Fruit fly (Drosophila melanogaster) whole organism, embryonic: ENCODE data around the gene barr.
A peak's percentile ranks its signal among the peaks of the same experiment; 100 is the strongest.

ENCODE experiments used
- Antp ChIP-seq: fragments of 200-800 bp; sonication (Bioruptor generic); optimal IDR thresholded peaks from 3 replicates; lab custom pipeline; 2016; ENCODE audit warnings: missing biosample characterization, missing genetic modification characterization
- Blimp-1 ChIP-seq: fragments of 200-800 bp; sonication (Bioruptor generic); optimal IDR thresholded peaks from 3 replicates; lab custom pipeline; 2018; ENCODE audit warnings: missing biosample characterization, missing genetic modification characterization, mild to moderate bottlenecking, moderate library complexity, missing genetic modification reagents
- CG10565 ChIP-seq: fragments of 200-800 bp; sonication (Bioruptor generic); optimal IDR thresholded peaks from 3 replicates; lab custom pipeline; 2016; ENCODE audit warnings: missing biosample characterization, mild to moderate bottlenecking, missing genetic modification characterization
- CG11398 ChIP-seq: fragments of 200-800 bp; sonication (Bioruptor generic); optimal IDR thresholded peaks from 2 replicates; lab custom pipeline; 2016; ENCODE audit warnings: missing biosample characterization, missing genetic modification characterization
- CG11723 ChIP-seq: fragments of 200-800 bp; sonication (Bioruptor generic); optimal IDR thresholded peaks from 2 replicates; lab custom pipeline; 2017; ENCODE audit warnings: missing biosample characterization, mild to moderate bottlenecking, missing genetic modification characterization
- CG13424 ChIP-seq: fragments of 200-800 bp; sonication (Bioruptor generic); optimal IDR thresholded peaks from 2 replicates; lab custom pipeline; 2019; ENCODE audit warnings: missing biosample characterization, mild to moderate bottlenecking, missing genetic modification characterization, moderate library complexity
- CG13775 ChIP-seq: fragments of 200-800 bp; sonication (Bioruptor generic); optimal IDR thresholded peaks from 3 replicates; lab custom pipeline; 2017; ENCODE audit warnings: missing biosample characterization, mild to moderate bottlenecking, missing genetic modification characterization
- CG15011 ChIP-seq: fragments of 200-800 bp; sonication (Bioruptor generic); optimal IDR thresholded peaks from 3 replicates; lab custom pipeline; 2018; ENCODE audit warnings: missing biosample characterization, mild to moderate bottlenecking, missing genetic modification characterization
- CG2120 ChIP-seq: fragments of 200-800 bp; sonication (Bioruptor generic); optimal IDR thresholded peaks from 3 replicates; lab custom pipeline; 2016; ENCODE audit warnings: missing biosample characterization, missing genetic modification characterization
- CG2678 ChIP-seq: fragments of 200-800 bp; sonication (Bioruptor generic); optimal IDR thresholded peaks from 3 replicates; lab custom pipeline; 2019; ENCODE audit warnings: missing biosample characterization, mild to moderate bottlenecking, missing genetic modification characterization, moderate library complexity
- CG2889 ChIP-seq: fragments of 200-800 bp; sonication (Bioruptor generic); IDR thresholded peaks from 3 replicates; pipeline ENCODE4 v1.3.6; 2022; ENCODE audit warnings: missing biosample characterization, missing genetic modification characterization
- CG30403 ChIP-seq: fragments of 200-800 bp; sonication (Bioruptor generic); optimal IDR thresholded peaks from 3 replicates; lab custom pipeline; 2016; ENCODE audit warnings: missing biosample characterization, missing genetic modification characterization
- CG3163 ChIP-seq: fragments of 200-800 bp; sonication (Bioruptor generic); optimal IDR thresholded peaks from 3 replicates; lab custom pipeline; 2016; ENCODE audit warnings: missing biosample characterization, missing genetic modification characterization
- CG32532 ChIP-seq: fragments of 200-800 bp; sonication (Bioruptor generic); IDR thresholded peaks from 2 replicates; pipeline ENCODE4 v1.3.6; 2022; ENCODE audit warnings: missing biosample characterization, missing genetic modification characterization
- CG3407 ChIP-seq: fragments of 200-800 bp; sonication (Bioruptor generic); optimal IDR thresholded peaks from 2 replicates; lab custom pipeline; 2018; ENCODE audit warnings: missing biosample characterization, mild to moderate bottlenecking, missing genetic modification characterization
- CG3847 ChIP-seq: fragments of 200-800 bp; sonication (Bioruptor generic); IDR thresholded peaks from 2 replicates; pipeline ENCODE4 v1.3.6; 2022; ENCODE audit warnings: missing biosample characterization, missing genetic modification characterization
- CG4820 ChIP-seq: fragments of 200-800 bp; sonication (Bioruptor generic); optimal IDR thresholded peaks from 3 replicates; lab custom pipeline; 2016; ENCODE audit warnings: missing biosample characterization, missing genetic modification characterization
- CG6175 ChIP-seq: fragments of 200-800 bp; sonication (Bioruptor generic); IDR thresholded peaks from 3 replicates; pipeline ENCODE4 v1.3.6; 2022; ENCODE audit warnings: missing biosample characterization, missing genetic modification characterization
- CG6791 ChIP-seq: fragments of 200-800 bp; sonication (Bioruptor generic); IDR thresholded peaks from 3 replicates; pipeline ENCODE4 v1.3.6; 2022; ENCODE audit warnings: missing biosample characterization, missing genetic modification characterization; ENCODE audit not compliant: partially characterized antibody
- CG7839 ChIP-seq: fragments of 200-800 bp; sonication (Bioruptor generic); optimal IDR thresholded peaks from 3 replicates; lab custom pipeline; 2018; ENCODE audit warnings: missing biosample characterization, mild to moderate bottlenecking, missing genetic modification characterization, moderate library complexity
- CG8089 ChIP-seq: fragments of 200-800 bp; sonication (Bioruptor generic); optimal IDR thresholded peaks from 3 replicates; lab custom pipeline; 2016; ENCODE audit warnings: missing biosample characterization, missing genetic modification characterization
- CG8944 ChIP-seq: fragments of 200-800 bp; sonication (Bioruptor generic); optimal IDR thresholded peaks from 3 replicates; lab custom pipeline; 2016; ENCODE audit warnings: missing biosample characterization, missing genetic modification characterization
- CkIIα-i1 ChIP-seq: fragments of 200-800 bp; sonication (Bioruptor generic); IDR thresholded peaks from 2 replicates; pipeline ENCODE4 v1.3.6; 2022; ENCODE audit warnings: missing biosample characterization, missing genetic modification characterization
- D ChIP-seq, 2 experiments: fragments of 200-800 bp in 1 of 2; fragments of >200 bp in 1 of 2; sonication (Bioruptor generic) in 1 of 2; optimal IDR thresholded peaks; 2 replicates in 1 of 2; 3 replicates in 1 of 2; lab custom pipeline; 2017; ENCODE audit warnings: mild to moderate bottlenecking in 1 of 2, missing biosample characterization in 1 of 2, missing genetic modification characterization in 1 of 2, missing genetic modification reagents in 1 of 2
- Dad ChIP-seq: fragments of 200-800 bp; sonication (Bioruptor generic); optimal IDR thresholded peaks from 3 replicates; lab custom pipeline; 2016; ENCODE audit warnings: missing biosample characterization, missing genetic modification characterization
- Elba2 ChIP-seq: fragments of 200-800 bp; sonication (Bioruptor generic); optimal IDR thresholded peaks from 3 replicates; lab custom pipeline; 2016; ENCODE audit warnings: missing biosample characterization, missing genetic modification characterization
- HLH3B ChIP-seq: fragments of 200-800 bp; sonication (Bioruptor generic); IDR thresholded peaks from 2 replicates; pipeline ENCODE4 v1.3.6; 2022; ENCODE audit warnings: missing biosample characterization, missing genetic modification characterization
- Hmr ChIP-seq: fragments of 200-800 bp; sonication (Bioruptor generic); optimal IDR thresholded peaks from 3 replicates; lab custom pipeline; 2017; ENCODE audit warnings: mild to moderate bottlenecking, missing biosample characterization, missing genetic modification reagents, missing genetic modification characterization
- Med ChIP-seq: fragments of 200-800 bp; sonication (Bioruptor generic); peaks from one replicate; lab custom pipeline; 2016; ENCODE audit warnings: missing biosample characterization, missing genetic modification characterization, mild to moderate bottlenecking, inconsistent platforms, moderate library complexity
- Myb ChIP-seq: fragments of 200-800 bp; sonication (Bioruptor generic); optimal IDR thresholded peaks from 2 replicates; lab custom pipeline; 2016; ENCODE audit warnings: missing biosample characterization, missing genetic modification characterization
- Ssrp ChIP-seq: fragments of 200-800 bp; sonication (Bioruptor generic); optimal IDR thresholded peaks from 2 replicates; lab custom pipeline; 2018; ENCODE audit warnings: missing biosample characterization, mild to moderate bottlenecking, missing genetic modification characterization, moderate library complexity
- aop ChIP-seq: fragments of 200-800 bp; sonication (Bioruptor generic); IDR thresholded peaks from 2 replicates; pipeline ENCODE4 v1.3.6; 2022; ENCODE audit warnings: missing biosample characterization, missing genetic modification characterization
- ase ChIP-seq: fragments of 200-800 bp; sonication (Bioruptor generic); IDR thresholded peaks from 3 replicates; pipeline ENCODE4 v1.3.6; 2022; ENCODE audit warnings: missing biosample characterization, missing genetic modification characterization
- caup ChIP-seq: fragments of 200-800 bp; sonication (Bioruptor generic); optimal IDR thresholded peaks from 3 replicates; lab custom pipeline; 2017; ENCODE audit warnings: missing biosample characterization, mild to moderate bottlenecking, missing genetic modification characterization, moderate library complexity; ENCODE audit not compliant: severe bottlenecking
- chn ChIP-seq: fragments of 200-800 bp; sonication (Bioruptor generic); optimal IDR thresholded peaks from 2 replicates; lab custom pipeline; 2016; ENCODE audit warnings: missing biosample characterization, missing genetic modification characterization
- dimm ChIP-seq: fragments of 200-800 bp; sonication (Bioruptor generic); IDR thresholded peaks from 2 replicates; pipeline ENCODE4 v1.3.6; 2022; ENCODE audit warnings: missing biosample characterization, missing genetic modification characterization
- fd96Cb ChIP-seq: fragments of 200-800 bp; sonication (Bioruptor generic); optimal IDR thresholded peaks from 2 replicates; lab custom pipeline; 2018; ENCODE audit warnings: missing biosample characterization, mild to moderate bottlenecking, missing genetic modification characterization, moderate library complexity
- fru ChIP-seq: fragments of >200 bp; optimal IDR thresholded peaks from 2 replicates; lab custom pipeline; 2017
- fu2 ChIP-seq: fragments of 200-800 bp; sonication (Bioruptor generic); optimal IDR thresholded peaks from 2 replicates; lab custom pipeline; 2016; ENCODE audit warnings: missing biosample characterization, missing genetic modification characterization
- grn ChIP-seq: fragments of 200-800 bp; sonication (Bioruptor generic); optimal IDR thresholded peaks from 3 replicates; lab custom pipeline; 2017; ENCODE audit warnings: missing biosample characterization, missing genetic modification characterization
- h ChIP-seq: fragments of >200 bp; optimal IDR thresholded peaks from 2 replicates; lab custom pipeline; 2017
- klu ChIP-seq: fragments of 200-800 bp; sonication (Bioruptor generic); IDR thresholded peaks from 2 replicates; pipeline ENCODE4 v1.3.6; 2022; ENCODE audit warnings: missing biosample characterization, missing genetic modification characterization
- pb ChIP-seq: fragments of 200-800 bp; sonication (Bioruptor generic); optimal IDR thresholded peaks from 3 replicates; lab custom pipeline; 2016; ENCODE audit warnings: missing biosample characterization, missing genetic modification characterization
- pfk ChIP-seq: fragments of 200-800 bp; sonication (Bioruptor generic); optimal IDR thresholded peaks from 2 replicates; lab custom pipeline; 2018; ENCODE audit warnings: missing biosample characterization, mild to moderate bottlenecking, missing genetic modification characterization, moderate library complexity
- prd ChIP-seq, 3 experiments: fragments of >200 bp in 2 of 3; fragments of 200-800 bp in 1 of 3; sonication (Bioruptor generic) in 1 of 3; optimal IDR thresholded peaks in 2 of 3; IDR thresholded peaks in 1 of 3; 2 replicates in 2 of 3; 3 replicates in 1 of 3; pipeline versions ENCODE4 v1.3.6 to Lab custom; 2017 to 2022; ENCODE audit warnings: missing biosample characterization in 1 of 3, missing genetic modification characterization in 1 of 3
- pzg ChIP-seq: fragments of 200-800 bp; sonication (Bioruptor generic); optimal IDR thresholded peaks from 3 replicates; lab custom pipeline; 2018; ENCODE audit warnings: missing biosample characterization, mild to moderate bottlenecking, missing genetic modification characterization, moderate library complexity
- ranshi ChIP-seq: fragments of 200-800 bp; sonication (Bioruptor generic); IDR thresholded peaks from 2 replicates; pipeline ENCODE4 v1.3.6; 2022; ENCODE audit warnings: missing biosample characterization, missing genetic modification characterization
- sd ChIP-seq: fragments of 200-800 bp; sonication (Bioruptor generic); optimal IDR thresholded peaks from 3 replicates; lab custom pipeline; 2018; ENCODE audit warnings: missing biosample characterization, mild to moderate bottlenecking, missing genetic modification characterization, moderate library complexity
- sisA ChIP-seq: fragments of 200-800 bp; sonication (Bioruptor generic); IDR thresholded peaks from 2 replicates; pipeline ENCODE4 v1.3.6; 2022; ENCODE audit warnings: missing biosample characterization, missing genetic modification characterization
- ssp ChIP-seq: fragments of 200-800 bp; sonication (Bioruptor generic); IDR thresholded peaks from 2 replicates; pipeline ENCODE4 v1.3.6; 2022; ENCODE audit warnings: missing biosample characterization, missing genetic modification characterization
- stc ChIP-seq: fragments of 200-800 bp; sonication (Bioruptor generic); IDR thresholded peaks from 2 replicates; pipeline ENCODE4 v1.3.6; 2022; ENCODE audit warnings: missing biosample characterization, missing genetic modification characterization

barr gene

DNA sequence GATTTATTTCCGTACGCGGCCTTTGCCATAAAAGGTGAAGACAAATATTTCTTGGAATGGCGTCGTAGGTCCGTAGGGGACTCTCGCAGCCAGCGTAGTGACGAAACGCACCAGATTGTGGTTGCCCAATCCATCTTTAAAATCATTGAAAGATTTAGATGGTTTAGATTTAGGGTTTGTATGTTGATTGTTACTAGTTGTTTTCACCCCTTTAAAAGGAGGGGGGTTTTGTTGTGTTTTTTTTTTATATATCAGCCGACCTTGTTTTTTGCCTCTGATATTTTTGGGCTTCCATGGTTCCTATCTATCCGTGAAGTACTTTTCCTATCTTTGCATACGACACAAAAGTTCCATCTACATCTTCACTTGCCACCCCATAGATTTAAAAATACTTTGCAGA, 17.7 kb upstream of the barr start (continued):
- TF ChIP-seq CG7839 (tag; lab: Kevin White, UChicago) (peak; percentile 32), caup (GFP tag; lab: Kevin White, UChicago) (peak; percentile 8), CG11398 (GFP tag; lab: Kevin White, UChicago) (no peak), CG3407 (GFP tag; lab: Kevin White, UChicago) (no peak), CG11723 (GFP tag; lab: Kevin White, UChicago) (no peak), chn (GFP tag; lab: Kevin White, UChicago) (no peak), CG10565 (no peak), CG8089 (no peak), sd (tag; lab: Kevin White, UChicago) (peak; percentile 49), klu (GFP tag; lab: Robert Waterston, UW) (0 out of 2 replicates have a peak, but pooled peaks have one; percentile 28), CG6791 (GFP tag; lab: Robert Waterston, UW) (no peak), CG3163 (GFP tag; lab: Kevin White, UChicago) (no peak), HLH3B (GFP tag; lab: Robert Waterston, UW) (0 out of 2 replicates have a peak, but pooled peaks have one; percentile 12), CG4820 (no peak), Myb (peak; percentile 16), pzg (GFP tag; lab: Kevin White, UChicago) (no peak), dimm (GFP tag; lab: Robert Waterston, UW) (no peak), Antp (GFP tag; lab: Kevin White, UChicago) (no peak), CG13775 (GFP tag; lab: Kevin White, UChicago) (peak; percentile 22), fu2 (GFP tag; lab: Kevin White, UChicago) (peak; percentile 46), Dad (no peak), Blimp-1 (GFP tag; lab: Kevin White, UChicago) (no peak), sisA (peak; percentile 21; the same call in 1 of the 2 replicates), fd96Cb (tag; lab: Kevin White, UChicago) (peak; percentile 9), CG30403 (peak; percentile 29), CG32532 (no peak), ase (GFP tag; lab: Robert Waterston, UW) (no peak), Hmr (GFP tag; lab: Kevin White, UChicago) (peak; percentile 44), pfk (GFP tag; lab: Kevin White, UChicago) (no peak), CG2120 (GFP tag; lab: Kevin White, UChicago) (peak; percentile 69), ssp (GFP tag; lab: Robert Waterston, UW) (no peak), CG6175 (peak; percentile 50; the same call in 1 of the 3 replicates), Elba2 (GFP tag; lab: Kevin White, UChicago) (no peak), fru (no peak), CG2678 (tag; lab: Kevin White, UChicago) (peak; percentile 46), Med (peak; percentile 47), aop (GFP tag; lab: Robert Waterston, UW) (no peak), CG8944 (peak; percentile 22), CkIIα-i1 (GFP tag; lab: Robert Waterston, UW) (no peak), CG13424 (tag; lab: Kevin White, UChicago) (no peak), CG2889 (GFP tag; lab: Robert Waterston, UW) (no peak), pb (GFP tag; lab: Kevin White, UChicago) (peak; percentile 7), grn (GFP tag; lab: Kevin White, UChicago) (peak; percentile 41), D (optimal IDR thresholded peaks at IDR 0.05; lab: Kevin White, UChicago) (no peak), D (GFP tag; optimal IDR thresholded peaks at IDR 0.05; lab: Kevin White, UChicago) (no peak), CG15011 (GFP tag; lab: Kevin White, UChicago) (peak; percentile 10), stc (GFP tag; lab: Robert Waterston, UW) (no peak), h (lab: Kevin White, UChicago) (no peak), prd (optimal IDR thresholded peaks at IDR 0.05; lab: Kevin White, UChicago) (no peak), prd (GFP tag; IDR thresholded peaks at IDR 0.05; lab: Robert Waterston, UW) (peak; percentile 44; the same call in 1 of the 3 replicates), ranshi (GFP tag; lab: Robert Waterston, UW) (0 out of 2 replicates have a peak, but pooled peaks have one; percentile 38), Ssrp (no peak), CG3847 (no peak)
